Fruit fly (Drosophila melanogaster): Measurements from ENCODE around the gene CG34241.

DNA sequence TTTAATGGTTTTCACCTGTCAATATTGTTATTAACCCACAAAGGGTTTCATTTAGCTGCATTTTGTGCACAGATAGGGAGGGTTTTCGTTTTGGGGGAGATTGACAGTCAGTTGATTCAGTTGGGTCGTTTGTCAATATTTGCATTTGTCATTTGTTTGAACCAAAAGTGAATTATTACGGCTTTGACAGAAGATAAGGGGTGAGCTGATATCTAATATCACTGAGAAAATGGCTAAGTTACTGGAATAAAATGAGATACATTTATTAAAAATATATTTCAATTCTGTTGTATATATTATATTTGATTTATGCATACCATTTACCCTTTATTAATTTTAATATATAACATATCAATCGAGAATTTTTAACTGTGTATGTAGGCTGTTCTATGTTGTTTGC is 43.9 kb upstream of the CG34241 start:
- TF ChIP-seq dl (GFP tag; optimal IDR thresholded peaks at IDR 0.05; ENCODE audit: insufficient read depth in 1 of 2, partially characterized antibody in 2 of 2) (no peak), fru (GFP tag; optimal IDR thresholded peaks at IDR 0.05) (no peak), usp (GFP tag; optimal IDR thresholded peaks at IDR 0.05) (no peak), OdsH (GFP tag; optimal IDR thresholded peaks at IDR 0.05) (peak; percentile 30), Dfd (GFP tag; optimal IDR thresholded peaks at IDR 0.05) (no peak)

All from whole organism, wandering third instar larva.